Fruit fly (Drosophila melanogaster) whole organism, embryonic: ENCODE results near the gene trbd.

ENCODE experiments used
- Atf-2 ChIP-seq: fragments of 200-800 bp; sonication (Bioruptor generic); optimal IDR thresholded peaks from 2 replicates; lab custom pipeline; 2016; ENCODE audit warnings: missing biosample characterization, missing genetic modification characterization
- CG10431 ChIP-seq: fragments of 200-800 bp; sonication (Bioruptor generic); optimal IDR thresholded peaks from 3 replicates; lab custom pipeline; 2018; ENCODE audit warnings: missing biosample characterization, mild to moderate bottlenecking, missing genetic modification characterization
- CG11695 ChIP-seq: fragments of 200-800 bp; sonication (Bioruptor generic); IDR thresholded peaks from 3 replicates; pipeline ENCODE4 v1.3.6; 2022; ENCODE audit warnings: missing biosample characterization, missing genetic modification characterization
- CG12155 ChIP-seq: fragments of 200-800 bp; sonication (Bioruptor generic); optimal IDR thresholded peaks from 3 replicates; lab custom pipeline; 2016; ENCODE audit warnings: missing biosample characterization, missing genetic modification characterization
- CG12236 ChIP-seq: fragments of 200-800 bp; sonication (Bioruptor generic); optimal IDR thresholded peaks from 2 replicates; lab custom pipeline; 2016; ENCODE audit warnings: missing biosample characterization, missing genetic modification characterization
- CG12942 ChIP-seq: fragments of 200-800 bp; sonication (Bioruptor generic); optimal IDR thresholded peaks from 3 replicates; lab custom pipeline; 2016; ENCODE audit warnings: missing biosample characterization, missing genetic modification characterization
- CG14710 ChIP-seq: fragments of 200-800 bp; sonication (Bioruptor generic); optimal IDR thresholded peaks from 3 replicates; lab custom pipeline; 2019; ENCODE audit warnings: missing biosample characterization, mild to moderate bottlenecking, missing genetic modification characterization, moderate library complexity
- CG15514 ChIP-seq: fragments of 200-800 bp; sonication (Bioruptor generic); optimal IDR thresholded peaks from 3 replicates; lab custom pipeline; 2017; ENCODE audit warnings: missing biosample characterization, missing genetic modification characterization, mild to moderate bottlenecking, moderate library complexity, missing genetic modification reagents
- CG17612 ChIP-seq: fragments of 200-800 bp; sonication (Bioruptor generic); IDR thresholded peaks from 2 replicates; pipeline ENCODE4 v1.3.6; 2022; ENCODE audit warnings: missing biosample characterization, missing genetic modification characterization
- CG17912 ChIP-seq: fragments of 200-800 bp; sonication (Bioruptor generic); optimal IDR thresholded peaks from 2 replicates; lab custom pipeline; 2018; ENCODE audit warnings: missing biosample characterization, mild to moderate bottlenecking, missing genetic modification characterization
- CG18011 ChIP-seq: fragments of 200-800 bp; sonication (Bioruptor generic); optimal IDR thresholded peaks from 2 replicates; lab custom pipeline; 2017; ENCODE audit warnings: missing biosample characterization, missing genetic modification characterization, mild to moderate bottlenecking, moderate library complexity, missing genotype
- CG2199 ChIP-seq: fragments of 200-800 bp; sonication (Bioruptor generic); IDR thresholded peaks from 3 replicates; pipeline ENCODE4 v1.3.6; 2022; ENCODE audit warnings: missing biosample characterization, missing genetic modification characterization
- CG3163 ChIP-seq: fragments of 200-800 bp; sonication (Bioruptor generic); optimal IDR thresholded peaks from 3 replicates; lab custom pipeline; 2016; ENCODE audit warnings: missing biosample characterization, missing genetic modification characterization
- CG3407 ChIP-seq: fragments of 200-800 bp; sonication (Bioruptor generic); optimal IDR thresholded peaks from 2 replicates; lab custom pipeline; 2018; ENCODE audit warnings: missing biosample characterization, mild to moderate bottlenecking, missing genetic modification characterization
- CG3838 ChIP-seq: fragments of 200-800 bp; sonication (Bioruptor generic); optimal IDR thresholded peaks from 3 replicates; lab custom pipeline; 2016; ENCODE audit warnings: missing biosample characterization, missing genetic modification characterization
- CG4282 ChIP-seq: fragments of 200-800 bp; sonication (Bioruptor generic); optimal IDR thresholded peaks from 2 replicates; lab custom pipeline; 2016; ENCODE audit warnings: missing biosample characterization, missing genetic modification characterization
- CG6254 ChIP-seq: fragments of 200-800 bp; sonication (Bioruptor generic); optimal IDR thresholded peaks from 3 replicates; lab custom pipeline; 2017; ENCODE audit warnings: mild to moderate bottlenecking, missing biosample characterization, missing genetic modification reagents, missing genetic modification characterization
- CG7271 ChIP-seq: fragments of 200-800 bp; sonication (Bioruptor generic); optimal IDR thresholded peaks from 2 replicates; lab custom pipeline; 2018; ENCODE audit warnings: missing biosample characterization, mild to moderate bottlenecking, missing genetic modification characterization, moderate library complexity
- CG9932 ChIP-seq: fragments of 200-800 bp; sonication (Bioruptor generic); IDR thresholded peaks from 2 replicates; pipeline ENCODE4 v1.3.6; 2022; ENCODE audit warnings: missing biosample characterization, missing genetic modification characterization
- D ChIP-seq, 2 experiments: fragments of 200-800 bp in 1 of 2; fragments of >200 bp in 1 of 2; sonication (Bioruptor generic) in 1 of 2; optimal IDR thresholded peaks; 2 replicates in 1 of 2; 3 replicates in 1 of 2; lab custom pipeline; 2017; ENCODE audit warnings: mild to moderate bottlenecking in 1 of 2, missing biosample characterization in 1 of 2, missing genetic modification characterization in 1 of 2, missing genetic modification reagents in 1 of 2
- Dp ChIP-seq: fragments of 200-800 bp; sonication (Bioruptor generic); optimal IDR thresholded peaks from 2 replicates; lab custom pipeline; 2018; ENCODE audit warnings: missing biosample characterization, mild to moderate bottlenecking, missing genetic modification characterization, moderate library complexity
- Elba2 ChIP-seq: fragments of 200-800 bp; sonication (Bioruptor generic); optimal IDR thresholded peaks from 3 replicates; lab custom pipeline; 2016; ENCODE audit warnings: missing biosample characterization, missing genetic modification characterization
- H15 ChIP-seq: fragments of 200-800 bp; sonication (Bioruptor generic); IDR thresholded peaks from 3 replicates; pipeline ENCODE4 v1.3.6; 2022; ENCODE audit warnings: missing biosample characterization, missing genetic modification characterization
- HLH3B ChIP-seq: fragments of 200-800 bp; sonication (Bioruptor generic); IDR thresholded peaks from 2 replicates; pipeline ENCODE4 v1.3.6; 2022; ENCODE audit warnings: missing biosample characterization, missing genetic modification characterization
- HmgD ChIP-seq: fragments of 200-800 bp; sonication (Bioruptor generic); optimal IDR thresholded peaks from 3 replicates; lab custom pipeline; 2016; ENCODE audit warnings: missing biosample characterization, missing genetic modification characterization
- Opbp ChIP-seq: fragments of 200-800 bp; sonication (Bioruptor generic); IDR thresholded peaks from 3 replicates; pipeline ENCODE4 v1.3.6; 2022; ENCODE audit warnings: missing biosample characterization, missing genetic modification characterization; ENCODE audit not compliant: partially characterized antibody
- Pdp1 ChIP-seq, 2 experiments: fragments of 200-800 bp; sonication (Bioruptor generic); optimal IDR thresholded peaks; 3 replicates each; lab custom pipeline; 2016; ENCODE audit warnings: missing biosample characterization in 2 of 2, missing genetic modification characterization in 2 of 2, mild to moderate bottlenecking in 1 of 2, moderate library complexity in 1 of 2
- Poxn ChIP-seq: fragments of 200-800 bp; sonication (Bioruptor generic); IDR thresholded peaks from 2 replicates; pipeline ENCODE4 v1.3.6; 2022; ENCODE audit warnings: missing biosample characterization, missing genetic modification characterization
- Rx ChIP-seq: fragments of 200-800 bp; sonication (Bioruptor generic); IDR thresholded peaks from 2 replicates; pipeline ENCODE4 v1.3.6; 2022; ENCODE audit warnings: missing biosample characterization, missing genetic modification characterization
- Side ChIP-seq: fragments of 200-800 bp; sonication (Bioruptor generic); optimal IDR thresholded peaks from 2 replicates; lab custom pipeline; 2016; ENCODE audit warnings: missing biosample characterization, missing genetic modification characterization
- al ChIP-seq: fragments of 200-800 bp; sonication (Bioruptor generic); IDR thresholded peaks from 2 replicates; pipeline ENCODE4 v1.3.6; 2022; ENCODE audit warnings: missing biosample characterization, missing genetic modification characterization
- ato ChIP-seq: fragments of 200-800 bp; sonication (Bioruptor generic); IDR thresholded peaks from 2 replicates; pipeline ENCODE4 v1.3.6; 2022; ENCODE audit warnings: missing biosample characterization, missing genetic modification characterization; ENCODE audit not compliant: partially characterized antibody
- bowl ChIP-seq: fragments of 200-800 bp; sonication (Bioruptor generic); IDR thresholded peaks from 2 replicates; pipeline ENCODE4 v1.3.6; 2022; ENCODE audit warnings: missing biosample characterization, missing genetic modification characterization
- crc ChIP-seq: fragments of 200-800 bp; sonication (Bioruptor generic); optimal IDR thresholded peaks from 2 replicates; lab custom pipeline; 2016; ENCODE audit warnings: missing biosample characterization, missing genetic modification characterization
- eve ChIP-seq, 2 experiments: fragments of >200 bp; optimal IDR thresholded peaks; 2 replicates each; lab custom pipeline; 2017; ENCODE audit warnings: missing biosample characterization in 2 of 2, missing genetic modification characterization in 2 of 2
- fd96Cb ChIP-seq: fragments of 200-800 bp; sonication (Bioruptor generic); optimal IDR thresholded peaks from 2 replicates; lab custom pipeline; 2018; ENCODE audit warnings: missing biosample characterization, mild to moderate bottlenecking, missing genetic modification characterization, moderate library complexity
- gcm ChIP-seq: fragments of 200-800 bp; sonication (Bioruptor generic); optimal IDR thresholded peaks from 2 replicates; lab custom pipeline; 2019; ENCODE audit warnings: missing biosample characterization, mild to moderate bottlenecking, missing genetic modification characterization, moderate library complexity
- gsb ChIP-seq: fragments of 200-800 bp; sonication (Bioruptor generic); IDR thresholded peaks from 2 replicates; pipeline ENCODE4 v1.3.6; 2022; ENCODE audit warnings: missing biosample characterization, missing genetic modification characterization
- ind ChIP-seq: fragments of 200-800 bp; sonication (Bioruptor generic); optimal IDR thresholded peaks from 3 replicates; lab custom pipeline; 2016; ENCODE audit warnings: missing biosample characterization, missing genetic modification characterization
- jumu ChIP-seq: fragments of 200-800 bp; sonication (Bioruptor generic); optimal IDR thresholded peaks from 3 replicates; lab custom pipeline; 2016; ENCODE audit warnings: missing biosample characterization, missing genetic modification characterization
- kah ChIP-seq: fragments of 200-800 bp; sonication (Bioruptor generic); optimal IDR thresholded peaks from 2 replicates; lab custom pipeline; 2018; ENCODE audit warnings: missing biosample characterization, mild to moderate bottlenecking, missing genetic modification characterization
- nau ChIP-seq: fragments of 200-800 bp; sonication (Bioruptor generic); optimal IDR thresholded peaks from 3 replicates; lab custom pipeline; 2017; ENCODE audit warnings: missing biosample characterization, mild to moderate bottlenecking, missing genetic modification characterization, missing genetic modification reagents
- nerfin-1 ChIP-seq: fragments of 200-800 bp; sonication (Bioruptor generic); optimal IDR thresholded peaks from 3 replicates; lab custom pipeline; 2019; ENCODE audit warnings: missing biosample characterization, mild to moderate bottlenecking, missing genetic modification characterization, moderate library complexity
- p53 ChIP-seq: fragments of 200-800 bp; sonication (Bioruptor generic); optimal IDR thresholded peaks from 2 replicates; lab custom pipeline; 2016; ENCODE audit warnings: missing biosample characterization, missing genetic modification characterization
- pnt ChIP-seq: fragments of 200-800 bp; sonication (Bioruptor generic); optimal IDR thresholded peaks from 3 replicates; lab custom pipeline; 2016; ENCODE audit warnings: missing biosample characterization, missing genetic modification characterization
- sens ChIP-seq: fragments of 200-800 bp; sonication (Bioruptor generic); peaks from one replicate; lab custom pipeline; 2016; ENCODE audit warnings: missing biosample characterization, missing genetic modification characterization
- sisA ChIP-seq: fragments of 200-800 bp; sonication (Bioruptor generic); IDR thresholded peaks from 2 replicates; pipeline ENCODE4 v1.3.6; 2022; ENCODE audit warnings: missing biosample characterization, missing genetic modification characterization
- tx ChIP-seq: fragments of 200-800 bp; sonication (Bioruptor generic); optimal IDR thresholded peaks from 2 replicates; lab custom pipeline; 2016; ENCODE audit warnings: missing biosample characterization, missing genetic modification characterization
- yki ChIP-seq: fragments of >200 bp; optimal IDR thresholded peaks from 3 replicates; lab custom pipeline; 2018
- zfh2 ChIP-seq: fragments of 200-800 bp; sonication (Bioruptor generic); optimal IDR thresholded peaks from 2 replicates; lab custom pipeline; 2016; ENCODE audit warnings: missing biosample characterization, missing genetic modification characterization

The trbd gene

DNA sequence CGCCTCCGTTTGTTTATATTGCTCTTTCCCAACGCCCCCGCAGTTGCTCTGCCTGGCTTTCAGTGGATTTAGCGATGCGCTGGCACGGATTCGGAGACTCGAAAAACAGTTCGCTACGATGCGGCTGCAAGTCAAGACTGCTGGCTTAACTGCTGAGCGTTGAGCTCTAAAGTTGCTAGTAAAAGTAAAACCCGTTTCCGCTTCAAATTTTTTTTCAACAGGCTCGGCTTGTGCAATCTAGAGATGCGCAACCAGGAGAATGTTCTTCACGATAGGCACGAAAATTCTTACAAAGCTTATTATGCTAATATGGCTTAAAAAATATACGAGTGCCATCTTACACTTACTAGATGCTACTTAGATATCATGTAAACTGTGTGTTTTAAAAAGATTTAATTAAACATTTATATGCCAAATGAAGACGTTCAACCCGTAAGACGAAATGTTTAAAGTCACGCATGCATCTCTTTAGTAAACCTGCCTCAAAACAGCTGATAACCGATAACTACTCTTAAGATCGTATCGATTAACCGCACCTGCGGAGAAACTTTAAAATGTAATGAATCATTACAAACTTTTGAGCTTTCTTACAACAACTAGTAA lies 36.5 kb upstream of the trbd start, which contains the start of gene CG12948 (continued):
- peak; percentile 29 for TF ChIP-seq crc
- TF ChIP-seq Poxn (GFP tag; lab: Robert Waterston, UW), result no peak
- no peak for TF ChIP-seq bowl (GFP tag; lab: Robert Waterston, UW)
- peak; percentile 45 for TF ChIP-seq ind (GFP tag; lab: Kevin White, UChicago)
- TF ChIP-seq gsb, result no peak
- TF ChIP-seq CG12942 (GFP tag; lab: Kevin White, UChicago), result no peak
- TF ChIP-seq CG12236 (GFP tag; lab: Kevin White, UChicago), result no peak
- peak; percentile 48 for TF ChIP-seq CG14710
- no peak for TF ChIP-seq CG3838 (GFP tag; lab: Kevin White, UChicago)
- peak; percentile 3 for TF ChIP-seq fd96Cb
- no peak for TF ChIP-seq CG11695 (GFP tag; lab: Robert Waterston, UW)
- TF ChIP-seq CG3407 (GFP tag; lab: Kevin White, UChicago), result no peak
- TF ChIP-seq gcm (GFP tag; lab: Kevin White, UChicago), result no peak
- no peak for TF ChIP-seq CG4282 (GFP tag; lab: Kevin White, UChicago)
- TF ChIP-seq Side (GFP tag; lab: Kevin White, UChicago), result peak; percentile 19
- peak; percentile 41 for TF ChIP-seq tx (GFP tag; lab: Kevin White, UChicago)
- peak; percentile 25 for TF ChIP-seq pnt (GFP tag; lab: Kevin White, UChicago)
- peak; percentile 5 for TF ChIP-seq CG7271
- TF ChIP-seq CG15514 (GFP tag; lab: Kevin White, UChicago), result peak; percentile 61
- no peak for TF ChIP-seq H15 (GFP tag; lab: Robert Waterston, UW)
- no peak for TF ChIP-seq Dp (GFP tag; lab: Kevin White, UChicago)
- peak; percentile 49 for TF ChIP-seq nerfin-1
- TF ChIP-seq sens (GFP tag; lab: Kevin White, UChicago), result peak; percentile 90
- TF ChIP-seq Atf-2, result peak; percentile 22
- no peak for TF ChIP-seq CG6254 (GFP tag; lab: Kevin White, UChicago)
- no peak for TF ChIP-seq CG17912 (GFP tag; lab: Kevin White, UChicago)
- no peak for TF ChIP-seq yki (lab: Kevin White, UChicago)
- TF ChIP-seq kah (GFP tag; lab: Kevin White, UChicago), result no peak
- peak; percentile 42; the same call in 1 of the 2 replicates for TF ChIP-seq al
- no peak for TF ChIP-seq CG17612
- peak; percentile 20 for TF ChIP-seq zfh2
- peak; percentile 76; the same call in 2 of the 3 replicates for TF ChIP-seq Opbp (GFP tag; lab: Robert Waterston, UW)
- TF ChIP-seq HLH3B (GFP tag; lab: Robert Waterston, UW), result 0 out of 2 replicates have a peak, but pooled peaks have one; percentile 16
- TF ChIP-seq p53 (GFP tag; lab: Kevin White, UChicago), result no peak
- TF ChIP-seq HmgD (GFP tag; lab: Kevin White, UChicago), result peak; percentile 21
- TF ChIP-seq CG3163 (GFP tag; lab: Kevin White, UChicago), result no peak
- TF ChIP-seq Pdp1 (GFP tag; optimal IDR thresholded peaks at IDR 0.05; lab: Kevin White, UChicago), result peak; percentile 36 to 83
- peak; percentile 10 for TF ChIP-seq jumu (GFP tag; lab: Kevin White, UChicago)
- no peak for TF ChIP-seq sisA
- TF ChIP-seq CG18011 (GFP tag; lab: Kevin White, UChicago), result peak; percentile 23
- TF ChIP-seq ato, result peak; percentile 63; the same call in 1 of the 2 replicates
- peak; percentile 39 for TF ChIP-seq CG12155 (GFP tag; lab: Kevin White, UChicago)
- no peak for TF ChIP-seq nau (GFP tag; lab: Kevin White, UChicago)
- no peak for TF ChIP-seq CG10431
- peak; percentile 77 for TF ChIP-seq CG9932 (GFP tag; lab: Robert Waterston, UW)
- TF ChIP-seq Rx (GFP tag; lab: Robert Waterston, UW), result no peak
- TF ChIP-seq CG2199 (GFP tag; lab: Robert Waterston, UW), result no peak
- no peak for TF ChIP-seq Elba2 (GFP tag; lab: Kevin White, UChicago)
- no peak for TF ChIP-seq eve (GFP tag; optimal IDR thresholded peaks at IDR 0.05; lab: Kevin White, UChicago)
- TF ChIP-seq D (optimal IDR thresholded peaks at IDR 0.05; lab: Kevin White, UChicago), result no peak
- no peak for TF ChIP-seq D (GFP tag; optimal IDR thresholded peaks at IDR 0.05; lab: Kevin White, UChicago)
